Worm (Caenorhabditis elegans) whole organism, mixed stage, embryonic: ENCODE data around the gene T26E4.10.
"Not testable (repeated sequence)": the region's sequence is repeated elsewhere in the genome, so short reads cannot be mapped to it uniquely, and the experiment has no call there.

Experiments used
- bed-3 ChIP-seq: fragments of 200-800 bp; sonication (Bioruptor generic); optimal IDR thresholded peaks from 3 replicates; lab custom pipeline; 2018; ENCODE audit warnings: mild to moderate bottlenecking, missing genetic modification characterization, moderate library complexity, missing compliant biosample characterization
- blmp-1 ChIP-seq: fragments of 150-350 bp; optimal IDR thresholded peaks from 2 replicates; lab custom pipeline; 2014; ENCODE audit warnings: missing biosample characterization, missing genetic modification characterization
- ceh-39 ChIP-seq: fragments of 150-350 bp; optimal IDR thresholded peaks from 2 replicates; lab custom pipeline; 2014; ENCODE audit warnings: missing biosample characterization, missing genetic modification characterization
- ceh-43 ChIP-seq: fragments of 200-800 bp; sonication (Bioruptor generic); optimal IDR thresholded peaks from 2 replicates; lab custom pipeline; 2018; ENCODE audit warnings: mild to moderate bottlenecking, missing genetic modification characterization, moderate library complexity, missing compliant biosample characterization
- ceh-83 ChIP-seq: fragments of 200-800 bp; sonication (Bioruptor generic); optimal IDR thresholded peaks from 2 replicates; lab custom pipeline; 2018; ENCODE audit warnings: mild to moderate bottlenecking, missing genetic modification characterization, missing compliant biosample characterization
- ces-1 ChIP-seq: fragments of 150-350 bp; optimal IDR thresholded peaks from 2 replicates; lab custom pipeline; 2014; ENCODE audit warnings: missing biosample characterization, missing genetic modification reagents, missing genetic modification characterization
- cnd-1 ChIP-seq: fragments of 200-800 bp; sonication (Bioruptor generic); optimal IDR thresholded peaks from 2 replicates; lab custom pipeline; 2018; ENCODE audit warnings: mild to moderate bottlenecking, missing genetic modification characterization, missing compliant biosample characterization
- elt-1 ChIP-seq: sonication (generic microtip); optimal IDR thresholded peaks from 2 replicates; lab custom pipeline; 2017; ENCODE audit warnings: missing genetic modification characterization, mild to moderate bottlenecking, missing compliant biosample characterization, antibody characterized with exemption, moderate library complexity, borderline replicate concordance; ENCODE audit not compliant: insufficient read depth
- elt-3 ChIP-seq: fragments of 150-350 bp; optimal IDR thresholded peaks from 2 replicates; lab custom pipeline; 2014; ENCODE audit warnings: missing biosample characterization, missing genetic modification characterization
- flh-1 ChIP-seq: fragments of 200-800 bp; sonication (Bioruptor generic); optimal IDR thresholded peaks from 2 replicates; lab custom pipeline; 2018; ENCODE audit warnings: mild to moderate bottlenecking, missing genetic modification characterization, moderate library complexity, missing compliant biosample characterization
- ham-2 ChIP-seq: fragments of 200-800 bp; sonication (Bioruptor generic); optimal IDR thresholded peaks from 2 replicates; lab custom pipeline; 2018; ENCODE audit warnings: mild to moderate bottlenecking, missing genetic modification characterization, missing compliant biosample characterization
- hlh-1 ChIP-seq: fragments of 150-350 bp; optimal IDR thresholded peaks from 2 replicates; lab custom pipeline; 2014; ENCODE audit warnings: missing biosample characterization, missing genetic modification reagents, missing genetic modification characterization
- lin-32 ChIP-seq: fragments of 200-800 bp; sonication (Bioruptor generic); optimal IDR thresholded peaks from 2 replicates; lab custom pipeline; 2018; ENCODE audit warnings: mild to moderate bottlenecking, missing genetic modification characterization, missing compliant biosample characterization
- lsy-2 ChIP-seq: fragments of 150-350 bp; optimal IDR thresholded peaks from 2 replicates; lab custom pipeline; 2014; ENCODE audit warnings: missing biosample characterization, missing genetic modification characterization
- mab-5 ChIP-seq: fragments of 150-350 bp; optimal IDR thresholded peaks from 2 replicates; lab custom pipeline; 2014; ENCODE audit warnings: missing biosample characterization, missing genetic modification characterization
- mls-2 ChIP-seq: sonication (generic microtip); optimal IDR thresholded peaks from 2 replicates; lab custom pipeline; 2016; ENCODE audit warnings: mild to moderate bottlenecking, missing genetic modification characterization, moderate library complexity, missing compliant biosample characterization
- nhr-12 ChIP-seq: fragments of 150-350 bp; optimal IDR thresholded peaks from 2 replicates; lab custom pipeline; 2014; ENCODE audit warnings: missing biosample characterization, missing genetic modification characterization
- nhr-2 ChIP-seq: fragments of 150-350 bp; optimal IDR thresholded peaks from 2 replicates; lab custom pipeline; 2014; ENCODE audit warnings: missing biosample characterization, missing genetic modification characterization
- nhr-237 ChIP-seq: fragments of 150-350 bp; optimal IDR thresholded peaks from 2 replicates; lab custom pipeline; 2014; ENCODE audit warnings: missing biosample characterization, missing genetic modification characterization
- nhr-28 ChIP-seq: fragments of 150-350 bp; optimal IDR thresholded peaks from 2 replicates; lab custom pipeline; 2014; ENCODE audit warnings: missing biosample characterization, missing genetic modification characterization
- nhr-76 ChIP-seq: sonication (generic microtip); optimal IDR thresholded peaks from 2 replicates; lab custom pipeline; 2017; ENCODE audit warnings: missing biosample characterization, missing genetic modification characterization
- pha-4 ChIP-seq: fragments of 150-350 bp; optimal IDR thresholded peaks from 2 replicates; lab custom pipeline; 2018; ENCODE audit warnings: missing biosample characterization, missing genetic modification reagents, missing genetic modification characterization
- sem-2 ChIP-seq: fragments of 200-800 bp; sonication (Bioruptor generic); optimal IDR thresholded peaks from 2 replicates; lab custom pipeline; 2018; ENCODE audit warnings: mild to moderate bottlenecking, missing genetic modification characterization, missing compliant biosample characterization
- tbx-8 ChIP-seq: fragments of 200-800 bp; sonication (Bioruptor generic); optimal IDR thresholded peaks from 2 replicates; lab custom pipeline; 2018; ENCODE audit warnings: mild to moderate bottlenecking, missing genetic modification characterization, moderate library complexity, missing compliant biosample characterization
- unc-120 ChIP-seq: sonication (generic microtip); optimal IDR thresholded peaks from 2 replicates; lab custom pipeline; 2017; ENCODE audit warnings: missing genetic modification characterization, missing compliant biosample characterization; ENCODE audit not compliant: poor library complexity, severe bottlenecking
- unc-62 ChIP-seq: fragments of 150-350 bp; optimal IDR thresholded peaks from 2 replicates; lab custom pipeline; 2014; ENCODE audit warnings: missing biosample characterization, missing genetic modification reagents, missing genetic modification characterization
- zip-8 ChIP-seq: fragments of 150-350 bp; optimal IDR thresholded peaks from 2 replicates; lab custom pipeline; 2014; ENCODE audit warnings: missing biosample characterization, missing genetic modification characterization
- ztf-11 ChIP-seq: fragments of 150-350 bp; optimal IDR thresholded peaks from 2 replicates; lab custom pipeline; 2014; ENCODE audit warnings: missing biosample characterization, missing genetic modification characterization

Gene T26E4.10

DNA sequence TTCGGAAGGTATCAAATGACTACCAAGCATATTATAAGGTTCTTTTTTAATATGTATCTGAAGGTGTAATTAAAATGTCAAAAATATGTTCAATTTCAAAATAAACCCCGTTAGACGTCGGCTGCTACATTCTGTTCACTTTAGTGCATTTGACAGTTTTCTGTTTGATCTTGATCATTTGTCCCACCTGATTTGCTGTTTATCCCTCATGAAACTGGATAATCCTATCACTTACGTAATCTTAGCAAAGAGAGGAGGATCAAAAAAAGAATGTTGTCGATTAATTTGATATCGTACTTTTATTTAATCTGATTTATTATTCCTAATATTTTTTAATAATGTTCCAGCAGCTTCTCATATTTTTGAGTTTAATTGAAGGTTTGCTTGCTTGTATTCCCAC lies 12.4 kb upstream of the T26E4.10 start, which contains the start of gene F54B8.1:
TSS of gene F54B8.1 (plus strand) at position 301 of the 400 bp plus-strand sequence.
- TF ChIP-seq unc-62 (GFP tag; lab: Kevin White, UChicago) = no peak
- no peak for TF ChIP-seq blmp-1 (tag; lab: Kevin White, UChicago)
- TF ChIP-seq lsy-2 = no peak
- TF ChIP-seq pha-4 (tag; lab: Kevin White, UChicago) = no peak
- TF ChIP-seq ham-2 (GFP tag; lab: Kevin White, UChicago) = no peak
- no peak for TF ChIP-seq nhr-237 (tag; lab: Kevin White, UChicago)
- no peak for TF ChIP-seq nhr-12 (tag; lab: Kevin White, UChicago)
- no peak for TF ChIP-seq elt-3 (tag; lab: Kevin White, UChicago)
- no peak for TF ChIP-seq sem-2 (GFP tag; lab: Kevin White, UChicago)
- no peak for TF ChIP-seq lin-32 (GFP tag; lab: Kevin White, UChicago)
- TF ChIP-seq mls-2 (tag; lab: Kevin White, UChicago) = no peak
- TF ChIP-seq nhr-76 (tag; lab: Kevin White, UChicago) = no peak

DNA sequence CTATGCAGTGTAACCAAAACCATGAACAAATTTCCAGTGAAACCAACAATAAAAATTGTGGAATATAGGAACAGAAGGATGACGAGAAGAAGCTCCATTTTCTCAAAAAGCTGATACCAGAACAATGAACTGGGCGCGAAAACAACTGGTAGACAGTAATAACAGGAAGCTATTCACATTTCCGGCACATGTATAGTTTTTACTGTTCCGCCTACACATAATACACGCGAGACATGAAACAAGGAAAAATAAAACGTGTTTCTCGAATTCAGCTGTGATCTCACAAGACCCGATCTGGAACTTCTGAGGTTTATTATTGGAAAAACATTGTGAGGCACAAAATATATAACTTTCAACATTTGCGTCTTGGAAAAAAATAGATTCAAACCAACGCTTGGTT lies 11.5 kb upstream of the T26E4.10 start, which contains the start of gene srsx-36:
TSS of gene srsx-36 (minus strand) at position 101 of the 400 bp plus-strand sequence.
- no peak for TF ChIP-seq lin-32 (GFP tag; lab: Kevin White, UChicago)
- no peak for TF ChIP-seq ztf-11 (tag; lab: Kevin White, UChicago)
- TF ChIP-seq, all 35 proteins: peak for 0

DNA sequence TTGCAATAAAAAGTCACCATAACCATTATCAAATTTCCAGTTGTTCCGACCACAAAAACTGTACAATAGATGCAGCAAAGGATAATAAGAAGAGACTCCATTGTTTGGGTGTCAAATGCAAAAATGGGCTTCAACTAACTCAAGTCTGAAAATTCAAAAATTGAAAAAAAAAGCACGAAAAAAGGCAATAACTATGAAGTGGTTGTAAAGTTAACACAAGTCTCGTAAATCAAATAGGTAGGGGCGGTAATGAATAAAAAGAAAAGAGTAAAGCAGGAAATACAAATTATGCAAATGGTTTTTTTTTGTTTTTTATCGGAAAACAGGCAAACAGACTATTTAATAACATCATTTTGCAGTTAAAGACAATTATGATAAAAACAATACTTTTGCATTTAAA lies 9.4 kb upstream of the T26E4.10 start, which contains the start of gene srsx-38:
TSS of gene srsx-38 (minus strand) at position 101 of the 400 bp plus-strand sequence.
- TF ChIP-seq ceh-43 (GFP tag; lab: Kevin White, UChicago); nhr-12 (tag; lab: Kevin White, UChicago); unc-120 (tag; lab: Kevin White, UChicago): not testable (repeated sequence)

DNA sequence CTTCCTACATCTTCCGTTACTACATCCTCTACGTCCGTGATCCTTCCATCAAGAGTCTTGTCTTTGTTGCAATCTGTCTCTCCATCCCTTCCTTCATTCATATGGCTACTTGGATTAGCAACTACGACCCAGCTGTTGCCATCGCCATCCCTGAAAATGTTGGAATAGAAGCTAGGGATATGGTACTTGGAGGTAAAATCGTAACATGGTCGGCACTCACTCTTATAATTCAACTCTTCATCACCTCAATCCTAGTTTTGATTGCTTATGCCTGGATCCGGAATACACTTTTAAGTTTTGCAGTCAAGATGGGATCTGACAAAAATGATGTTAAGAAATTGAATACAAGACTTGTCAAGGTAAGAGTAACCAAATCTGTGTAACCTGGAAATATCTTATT lies 5.7 kb upstream of the T26E4.10 start, which contains the start of gene T26E4.18:
TSS of gene T26E4.18 (minus strand) at position 101 of the 400 bp plus-strand sequence.
- not testable (repeated sequence) for TF ChIP-seq nhr-28; ham-2 (GFP tag; lab: Kevin White, UChicago); tbx-8

DNA sequence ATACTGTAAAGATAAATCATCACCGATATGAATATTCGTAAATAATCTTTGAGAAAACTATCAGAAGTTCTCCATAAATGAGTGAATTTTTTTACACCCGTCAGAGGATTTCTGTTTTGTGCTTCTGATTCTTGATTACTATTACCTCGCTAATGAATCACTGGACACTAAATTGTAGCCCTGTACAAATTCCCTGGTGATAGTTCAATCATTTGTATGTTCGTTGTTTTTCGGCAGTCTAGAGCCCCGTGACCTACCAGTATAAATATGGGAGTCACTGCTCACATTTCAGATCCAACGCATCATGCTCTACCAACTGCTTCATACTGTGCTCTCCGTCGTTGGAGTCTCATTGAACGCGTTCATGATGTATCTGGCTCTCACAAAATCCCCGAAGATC lies 5.1 kb upstream of the T26E4.10 start, which contains the start of gene srd-27:
TSS of gene srd-27 (plus strand) at position 301 of the 400 bp plus-strand sequence.
- TF ChIP-seq nhr-28; cnd-1 (tag; lab: Kevin White, UChicago); lin-32 (GFP tag; lab: Kevin White, UChicago): not testable (repeated sequence)

DNA sequence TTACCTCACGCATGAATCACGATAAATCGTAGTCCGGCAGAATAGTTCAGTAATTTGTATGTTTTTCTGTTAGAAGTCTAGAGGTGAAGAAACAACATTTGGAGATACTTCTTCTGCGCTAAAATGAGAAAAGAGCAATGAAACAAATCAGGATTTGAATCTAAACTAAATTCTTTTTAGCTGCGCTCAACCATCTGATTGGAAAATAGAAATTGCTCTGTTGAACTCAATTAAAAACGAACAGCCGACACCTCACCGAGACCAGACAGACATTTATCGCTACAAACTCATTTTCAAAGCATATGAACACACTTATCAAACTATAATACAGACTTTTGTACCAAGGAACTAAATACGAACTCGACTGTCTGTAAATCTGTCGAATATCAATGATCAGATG lies 4.6 kb upstream of the T26E4.10 start, which contains the start of gene T26E4.9:
TSS of gene T26E4.9 (minus strand) at position 101 of the 400 bp plus-strand sequence.
- not testable (repeated sequence) for TF ChIP-seq unc-120 (tag; lab: Kevin White, UChicago); sem-2 (GFP tag; lab: Kevin White, UChicago); elt-1 (tag; lab: Kevin White, UChicago)

DNA sequence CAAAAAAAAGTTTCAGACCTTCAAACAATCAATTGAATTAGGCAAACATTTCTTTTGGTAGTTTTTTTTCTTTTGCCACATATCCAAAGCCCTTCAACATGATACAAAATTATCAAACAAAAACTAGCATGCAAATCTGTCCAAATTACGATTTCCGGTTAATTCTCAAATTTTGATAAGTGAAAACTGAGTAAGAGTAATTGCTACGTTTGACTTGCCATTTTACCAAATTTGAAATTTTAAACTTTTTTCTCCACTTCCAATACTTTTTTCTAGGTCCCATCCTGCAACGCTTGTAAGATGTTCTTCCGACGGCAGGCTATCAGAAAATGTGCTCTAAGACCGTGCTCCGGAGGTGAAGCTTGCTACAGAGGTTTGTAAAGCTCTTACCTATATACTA lies 1.9 kb downstream of the T26E4.10 start, which contains the start of gene nhr-223:
TSS of gene nhr-223 (plus strand) at position 301 of the 400 bp plus-strand sequence.
- TF ChIP-seq ham-2 (GFP tag; lab: Kevin White, UChicago) (no peak), nhr-76 (tag; lab: Kevin White, UChicago) (no peak), ceh-39 (tag; lab: Kevin White, UChicago) (no peak), sem-2 (GFP tag; lab: Kevin White, UChicago) (no peak), ceh-43 (GFP tag; lab: Kevin White, UChicago) (no peak), unc-62 (GFP tag; lab: Kevin White, UChicago) (no peak), lin-32 (GFP tag; lab: Kevin White, UChicago) (no peak), mls-2 (tag; lab: Kevin White, UChicago) (no peak), nhr-2 (no peak), hlh-1 (tag; lab: Kevin White, UChicago) (no peak), mab-5 (tag; lab: Kevin White, UChicago) (no peak), ceh-83 (GFP tag; lab: Kevin White, UChicago) (no peak), nhr-237 (tag; lab: Kevin White, UChicago) (no peak), flh-1 (no peak), ces-1 (GFP tag; lab: Kevin White, UChicago) (no peak), nhr-12 (tag; lab: Kevin White, UChicago) (no peak), bed-3 (GFP tag; lab: Kevin White, UChicago) (no peak), elt-1 (tag; lab: Kevin White, UChicago) (no peak), zip-8 (tag; lab: Kevin White, UChicago) (no peak)
